Worm (Caenorhabditis elegans): ENCODE measurements around the gene oac-15.

ce11 chrV:16214505-16214904, 4.8 kb upstream of the oac-15 start, which contains the start of gene F11A5.9:
- TF ChIP-seq unc-3 (GFP tag; conservative IDR thresholded peaks at IDR 0.05) (no peak), unc-3 (tag; optimal IDR thresholded peaks at IDR 0.05) (no peak), hlh-30 (tag; optimal IDR thresholded peaks at IDR 0.05; ENCODE audit: insufficient read depth) (no peak), C38D4.7 (GFP tag; optimal IDR thresholded peaks at IDR 0.05) (no peak), ceh-30 (tag; optimal IDR thresholded peaks at IDR 0.05) (no peak), ceh-18 (tag; optimal IDR thresholded peaks at IDR 0.05) (no peak), pha-2 (tag; optimal IDR thresholded peaks at IDR 0.05) (no peak), ama-1 (optimal IDR thresholded peaks at IDR 0.05) (no peak), ceh-2 (tag; optimal IDR thresholded peaks at IDR 0.05) (no peak), pha-4 (tag; optimal IDR thresholded peaks at IDR 0.05) (no peak), nhr-11 (tag; optimal IDR thresholded peaks at IDR 0.05) (no peak), zip-5 (tag; optimal IDR thresholded peaks at IDR 0.05) (no peak), unc-55 (GFP tag; optimal IDR thresholded peaks at IDR 0.05) (no peak), ceh-14 (tag; optimal IDR thresholded peaks at IDR 0.05) (no peak)

Measured in whole organism, late embryonic.